Worm (Caenorhabditis elegans): ENCODE data around the gene nas-39.

The nas-39 gene

DNA sequence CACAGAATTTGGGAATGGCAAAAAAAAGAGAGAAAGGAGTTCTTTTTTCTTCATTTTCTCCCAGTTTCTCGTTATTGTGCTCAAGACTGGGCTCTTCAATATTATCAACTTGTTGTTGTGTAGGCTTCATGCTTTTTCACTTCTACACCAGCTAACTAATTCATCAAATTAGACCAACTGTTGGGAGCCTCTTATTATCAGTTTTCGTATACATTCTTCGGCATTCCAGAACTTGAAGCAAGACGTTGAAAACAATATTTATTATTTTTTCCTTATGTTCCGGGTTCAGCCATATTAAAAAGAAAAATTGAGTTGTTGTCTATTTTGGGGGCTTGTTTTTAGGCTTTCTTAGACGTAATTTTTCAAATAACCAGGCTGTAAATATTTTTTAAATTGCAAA lies 26.2 kb downstream of the nas-39 start:
- TF ChIP-seq ceh-9 (tag; optimal IDR thresholded peaks at IDR 0.05) = no peak
- TF ChIP-seq zag-1 (tag; optimal IDR thresholded peaks at IDR 0.05) = no peak
- no peak for TF ChIP-seq unc-39 (tag; optimal IDR thresholded peaks at IDR 0.05)
- no peak for TF ChIP-seq nhr-11 (tag; optimal IDR thresholded peaks at IDR 0.05)
- no peak for TF ChIP-seq ceh-82 (tag; optimal IDR thresholded peaks at IDR 0.05)
- TF ChIP-seq nhr-23 (tag; optimal IDR thresholded peaks at IDR 0.05) = no peak
- TF ChIP-seq daf-12 (tag; optimal IDR thresholded peaks at IDR 0.05) = no peak
- TF ChIP-seq fkh-10 (GFP tag; optimal IDR thresholded peaks at IDR 0.05) = no peak
- no peak for TF ChIP-seq egl-5 (tag; optimal IDR thresholded peaks at IDR 0.05)
- no peak for TF ChIP-seq sea-2 (GFP tag; optimal IDR thresholded peaks at IDR 0.05)
- TF ChIP-seq nhr-237 (tag; optimal IDR thresholded peaks at IDR 0.05) = no peak
- no peak for TF ChIP-seq unc-62 (GFP tag; optimal IDR thresholded peaks at IDR 0.05)

DNA sequence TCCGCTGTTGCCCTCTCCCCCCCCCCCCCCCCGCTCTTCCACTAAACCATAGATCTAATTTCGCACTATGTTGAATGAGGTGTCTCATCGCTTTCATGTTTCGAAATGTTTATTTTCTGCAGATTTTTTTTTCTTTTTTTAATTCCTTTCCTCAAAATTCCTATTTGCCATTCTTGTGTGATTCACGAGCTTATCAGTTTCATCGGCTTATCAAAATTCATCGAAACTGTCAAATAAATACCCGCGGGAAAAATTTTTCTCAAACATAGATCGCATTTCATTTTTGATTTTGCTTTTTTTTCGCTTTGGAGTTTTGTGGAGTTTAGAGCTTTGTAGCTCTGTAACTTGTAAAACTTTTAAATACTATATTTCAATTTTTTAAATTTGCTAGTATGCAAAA lies 27.3 kb downstream of the nas-39 start:
- TF ChIP-seq elt-2 (tag; optimal IDR thresholded peaks at IDR 0.05) = peak; percentile 52
- TF ChIP-seq egl-27 (tag; optimal IDR thresholded peaks at IDR 0.05) = no peak
- TF ChIP-seq lin-39 (tag; optimal IDR thresholded peaks at IDR 0.05) = no peak
- TF ChIP-seq zag-1 (tag; optimal IDR thresholded peaks at IDR 0.05) = no peak
- TF ChIP-seq ceh-16 (tag; optimal IDR thresholded peaks at IDR 0.05) = no peak
- TF ChIP-seq nhr-77 (tag; optimal IDR thresholded peaks at IDR 0.05) = no peak
- TF ChIP-seq nhr-25 (tag; optimal IDR thresholded peaks at IDR 0.05) = no peak
- TF ChIP-seq tbx-2 (tag; optimal IDR thresholded peaks at IDR 0.05) = no peak
- no peak for TF ChIP-seq ZK546.5 (tag; optimal IDR thresholded peaks at IDR 0.05)
- peak; percentile 34 for TF ChIP-seq pqm-1 (tag; optimal IDR thresholded peaks at IDR 0.05)
- no peak for TF ChIP-seq lin-15B (tag; optimal IDR thresholded peaks at IDR 0.05)
- no peak for TF ChIP-seq skn-1 (tag; optimal IDR thresholded peaks at IDR 0.05)
- peak; percentile 8 for TF ChIP-seq pha-4 (tag; optimal IDR thresholded peaks at IDR 0.05)
- TF ChIP-seq nhr-76 (tag; optimal IDR thresholded peaks at IDR 0.05) = no peak
- no peak for TF ChIP-seq daf-12 (tag; optimal IDR thresholded peaks at IDR 0.05)

DNA sequence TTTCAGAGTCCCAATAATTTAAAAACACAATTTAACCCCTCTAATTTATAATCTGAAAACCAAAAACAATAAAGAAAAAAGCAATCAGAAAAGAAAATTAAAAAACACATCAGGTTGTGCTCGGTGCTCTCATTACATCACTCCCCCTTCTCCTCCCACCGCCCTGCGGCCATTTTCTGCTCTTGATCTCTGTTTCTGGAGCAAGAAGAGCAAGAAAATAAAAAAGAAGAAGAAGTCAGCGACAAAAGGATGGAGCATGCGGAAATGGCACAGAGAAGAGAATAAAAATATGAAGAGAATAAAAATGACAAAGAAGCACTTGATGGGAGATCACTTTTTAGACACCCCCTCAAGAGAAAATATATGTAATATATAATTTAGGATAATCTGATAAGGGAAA lies 28.0 kb downstream of the nas-39 start:
- peak; percentile 70 for TF ChIP-seq lin-39 (tag; optimal IDR thresholded peaks at IDR 0.05)
- TF ChIP-seq skn-1 (tag; optimal IDR thresholded peaks at IDR 0.05) = no peak
- peak; percentile 43 for TF ChIP-seq snpc-4 (tag; optimal IDR thresholded peaks at IDR 0.05)
- TF ChIP-seq fos-1 (tag; optimal IDR thresholded peaks at IDR 0.05) = no peak
- no peak for TF ChIP-seq mdl-1 (tag; optimal IDR thresholded peaks at IDR 0.05)
- TF ChIP-seq hmg-11 (tag; optimal IDR thresholded peaks at IDR 0.05) = peak; percentile 33
- peak; percentile 15 for TF ChIP-seq elt-1 (tag; optimal IDR thresholded peaks at IDR 0.05)
- peak; percentile 63 for TF ChIP-seq nfya-1 (tag; optimal IDR thresholded peaks at IDR 0.05; ENCODE audit: insufficient read depth)
- TF ChIP-seq egl-5 (tag; optimal IDR thresholded peaks at IDR 0.05) = peak; percentile 48
- TF ChIP-seq ceh-82 (tag; optimal IDR thresholded peaks at IDR 0.05) = no peak

DNA sequence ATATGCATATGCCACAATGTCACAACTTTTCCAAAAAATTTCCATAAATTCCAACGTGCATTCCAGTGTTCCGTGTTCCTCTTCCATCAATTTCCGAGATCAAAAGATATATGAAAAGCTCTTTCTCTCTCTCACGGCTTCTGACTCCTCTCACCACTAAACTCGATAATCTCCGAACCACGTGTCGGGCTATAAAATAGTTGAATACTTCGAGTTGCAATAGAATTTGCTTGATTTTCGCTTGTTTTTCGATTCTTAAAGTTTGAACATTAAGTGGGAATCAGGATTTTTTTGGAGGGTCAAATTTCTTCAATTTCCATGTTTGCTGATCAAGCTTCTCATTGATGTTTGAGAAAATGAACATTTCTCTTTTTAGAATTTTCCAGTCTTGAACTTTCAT lies 28.6 kb downstream of the nas-39 start:
- TF ChIP-seq elt-1 (tag; optimal IDR thresholded peaks at IDR 0.05) (no peak), ZK546.5 (tag; optimal IDR thresholded peaks at IDR 0.05) (no peak), nhr-77 (tag; optimal IDR thresholded peaks at IDR 0.05) (no peak), pqm-1 (tag; optimal IDR thresholded peaks at IDR 0.05) (no peak), ceh-9 (tag; optimal IDR thresholded peaks at IDR 0.05) (no peak), fkh-10 (GFP tag; optimal IDR thresholded peaks at IDR 0.05) (peak; percentile 56)

DNA sequence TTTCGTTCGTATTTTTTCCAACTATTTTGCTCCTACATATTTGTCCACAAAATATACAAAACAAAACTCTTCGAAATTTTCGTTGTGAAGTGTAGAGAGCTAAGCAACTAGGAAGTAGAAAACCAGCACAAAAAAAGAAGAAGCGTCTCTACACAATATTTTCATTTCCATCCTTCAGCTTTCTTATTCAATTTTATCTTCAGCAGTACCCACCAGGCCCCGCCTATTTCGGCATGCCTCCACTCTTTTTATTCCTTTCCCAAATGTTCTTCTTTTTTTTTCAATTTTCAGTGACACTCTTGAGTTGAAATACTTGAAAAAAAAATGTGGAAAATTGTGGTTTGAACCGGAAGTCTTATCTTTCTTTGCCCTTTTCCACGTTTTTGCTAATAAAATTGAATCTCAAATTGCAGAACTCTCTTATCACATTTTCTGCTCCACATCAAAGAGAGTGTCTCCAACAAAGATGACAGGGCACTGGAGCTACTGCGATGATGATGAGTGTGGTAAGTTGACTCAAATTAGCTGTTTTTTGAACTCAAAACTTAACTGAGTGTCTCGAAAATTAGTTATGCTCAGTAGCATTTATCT lies 30.4 kb downstream of the nas-39 start, which contains the start of gene cah-3:
cah-3 (plus strand) TSS at position 414 of the 591 bp plus-strand sequence.
- TF ChIP-seq fkh-2 (tag; optimal IDR thresholded peaks at IDR 0.05) (no peak), unc-39 (tag; optimal IDR thresholded peaks at IDR 0.05) (no peak), pha-4 (tag; optimal IDR thresholded peaks at IDR 0.05) (no peak), nfya-1 (tag; optimal IDR thresholded peaks at IDR 0.05; ENCODE audit: insufficient read depth) (no peak), daf-12 (tag; optimal IDR thresholded peaks at IDR 0.05) (no peak), nhr-25 (tag; optimal IDR thresholded peaks at IDR 0.05) (no peak), lsy-12 (tag; optimal IDR thresholded peaks at IDR 0.05) (no peak), tbx-2 (tag; optimal IDR thresholded peaks at IDR 0.05) (no peak), pqm-1 (tag; optimal IDR thresholded peaks at IDR 0.05) (peak; percentile 16), skn-1 (tag; optimal IDR thresholded peaks at IDR 0.05) (no peak), aly-2 (tag; optimal IDR thresholded peaks at IDR 0.05) (no peak), ceh-28 (tag; optimal IDR thresholded peaks at IDR 0.05) (no peak), unc-62 (GFP tag; optimal IDR thresholded peaks at IDR 0.05) (no peak), zag-1 (tag; optimal IDR thresholded peaks at IDR 0.05) (no peak), ceh-9 (tag; optimal IDR thresholded peaks at IDR 0.05) (no peak), elt-2 (tag; optimal IDR thresholded peaks at IDR 0.05) (peak; percentile 72), fos-1 (tag; optimal IDR thresholded peaks at IDR 0.05) (no peak), nhr-12 (tag; optimal IDR thresholded peaks at IDR 0.05) (no peak), fkh-10 (GFP tag; optimal IDR thresholded peaks at IDR 0.05) (peak; percentile 61), mdl-1 (tag; optimal IDR thresholded peaks at IDR 0.05) (no peak), elt-3 (tag; optimal IDR thresholded peaks at IDR 0.05) (no peak), nhr-67 (tag; optimal IDR thresholded peaks at IDR 0.05) (no peak), nhr-237 (tag; optimal IDR thresholded peaks at IDR 0.05) (no peak)

All from whole organism, L3 larva.